Worm (Caenorhabditis elegans): Measurements from ENCODE around the gene math-6.

- TF ChIP-seq nhr-11 (tag; optimal IDR thresholded peaks at IDR 0.05), result no peak
- no peak for TF ChIP-seq ceh-9 (tag; optimal IDR thresholded peaks at IDR 0.05)
Measured at ce11 chrII:1895278-1895677, 10.7 kb upstream of the math-6 start, which contains the start of gene C46F9.5.
